Worm (Caenorhabditis elegans) whole organism, L3 larva: Measurements from ENCODE around the gene Y46G5A.36.

Source experiments
- R02D3.7 ChIP-seq: fragments of 150-350 bp; optimal IDR thresholded peaks from 2 replicates; lab custom pipeline; 2014; ENCODE audit warnings: missing biosample characterization, missing genetic modification characterization
- ZK546.5 ChIP-seq: sonication (generic microtip); optimal IDR thresholded peaks from 2 replicates; lab custom pipeline; 2017; ENCODE audit warnings: missing biosample characterization, missing genetic modification characterization
- aly-2 ChIP-seq: fragments of 150-350 bp; optimal IDR thresholded peaks from 2 replicates; lab custom pipeline; 2014; ENCODE audit warnings: missing biosample characterization, missing genetic modification characterization
- ama-1 ChIP-seq: fragments of 150-350 bp; optimal IDR thresholded peaks from 2 replicates; lab custom pipeline; 2018
- ceh-16 ChIP-seq: sonication (generic microtip); optimal IDR thresholded peaks from 2 replicates; lab custom pipeline; 2017; ENCODE audit warnings: missing biosample characterization, missing genetic modification characterization
- ceh-28 ChIP-seq: fragments of 150-350 bp; optimal IDR thresholded peaks from 2 replicates; lab custom pipeline; 2014; ENCODE audit warnings: missing biosample characterization, missing genetic modification reagents, missing genetic modification characterization
- ceh-82 ChIP-seq: fragments of 150-350 bp; optimal IDR thresholded peaks from 2 replicates; lab custom pipeline; 2014; ENCODE audit warnings: missing biosample characterization, missing genetic modification characterization
- ceh-9 ChIP-seq: sonication (generic microtip); optimal IDR thresholded peaks from 2 replicates; lab custom pipeline; 2018; ENCODE audit warnings: missing biosample characterization, missing genetic modification characterization
- egl-27 ChIP-seq: sonication (generic microtip); optimal IDR thresholded peaks from 4 replicates; lab custom pipeline; 2017; ENCODE audit warnings: missing biosample characterization, missing genetic modification reagents, missing genetic modification characterization
- egl-5 ChIP-seq: fragments of 150-350 bp; optimal IDR thresholded peaks from 2 replicates; lab custom pipeline; 2017; ENCODE audit warnings: missing biosample characterization, missing genetic modification reagents, missing genetic modification characterization, inconsistent platforms
- elt-1 ChIP-seq: fragments of 150-350 bp; optimal IDR thresholded peaks from 2 replicates; lab custom pipeline; 2014; ENCODE audit warnings: missing biosample characterization, missing genetic modification characterization
- elt-2 ChIP-seq: sonication (generic microtip); optimal IDR thresholded peaks from 2 replicates; lab custom pipeline; 2016; ENCODE audit warnings: missing genetic modification reagents, mild to moderate bottlenecking, missing genetic modification characterization, missing compliant biosample characterization
- eor-1 ChIP-seq, 2 experiments: fragments of 150-350 bp; optimal IDR thresholded peaks; 2 replicates each; lab custom pipeline; 2014 to 2018; ENCODE audit warnings: missing biosample characterization in 2 of 2, missing genetic modification characterization in 2 of 2
- fkh-10 ChIP-seq: sonication (generic microtip); optimal IDR thresholded peaks from 2 replicates; lab custom pipeline; 2017; ENCODE audit warnings: missing biosample characterization, missing genetic modification reagents, missing genetic modification characterization
- hmg-11 ChIP-seq: sonication (generic microtip); optimal IDR thresholded peaks from 2 replicates; lab custom pipeline; 2016; ENCODE audit warnings: missing genetic modification characterization, missing compliant biosample characterization
- lin-15B ChIP-seq: fragments of 150-350 bp; optimal IDR thresholded peaks from 2 replicates; lab custom pipeline; 2014; ENCODE audit warnings: missing biosample characterization, missing genetic modification characterization
- lin-39 ChIP-seq: fragments of 150-350 bp; optimal IDR thresholded peaks from 2 replicates; lab custom pipeline; 2018; ENCODE audit warnings: missing biosample characterization, missing genetic modification reagents, missing genetic modification characterization
- lsy-12 ChIP-seq: sonication (generic microtip); optimal IDR thresholded peaks from 2 replicates; lab custom pipeline; 2016; ENCODE audit warnings: mild to moderate bottlenecking, missing genetic modification characterization, missing compliant biosample characterization
- mdl-1 ChIP-seq: fragments of 150-350 bp; optimal IDR thresholded peaks from 2 replicates; lab custom pipeline; 2014; ENCODE audit warnings: missing biosample characterization, missing genetic modification characterization
- mml-1 ChIP-seq: fragments of 150-350 bp; sonication (generic microtip); optimal IDR thresholded peaks from 3 replicates; lab custom pipeline; 2014; ENCODE audit warnings: missing biosample characterization, missing genetic modification characterization
- nfya-1 ChIP-seq: sonication (generic microtip); optimal IDR thresholded peaks from 2 replicates; lab custom pipeline; 2017; ENCODE audit warnings: missing genetic modification characterization, mild to moderate bottlenecking, missing compliant biosample characterization, antibody characterized with exemption, moderate library complexity; ENCODE audit not compliant: insufficient read depth
- nhr-23 ChIP-seq: fragments of 150-350 bp; optimal IDR thresholded peaks from 2 replicates; lab custom pipeline; 2014; ENCODE audit warnings: missing biosample characterization, missing genetic modification reagents, missing genetic modification characterization
- nhr-237 ChIP-seq: fragments of 150-350 bp; optimal IDR thresholded peaks from 2 replicates; lab custom pipeline; 2014; ENCODE audit warnings: missing biosample characterization, missing genetic modification characterization
- nhr-25 ChIP-seq: sonication (generic microtip); optimal IDR thresholded peaks from 2 replicates; lab custom pipeline; 2017; ENCODE audit warnings: missing biosample characterization, missing genetic modification characterization
- nhr-28 ChIP-seq: fragments of 150-350 bp; optimal IDR thresholded peaks from 2 replicates; lab custom pipeline; 2014; ENCODE audit warnings: missing biosample characterization, missing genetic modification characterization
- nhr-43 ChIP-seq: sonication (generic microtip); optimal IDR thresholded peaks from 2 replicates; lab custom pipeline; 2016; ENCODE audit warnings: mild to moderate bottlenecking, missing genetic modification characterization, missing compliant biosample characterization; ENCODE audit not compliant: poor library complexity, severe bottlenecking
- nhr-67 ChIP-seq: fragments of 150-350 bp; optimal IDR thresholded peaks from 2 replicates; lab custom pipeline; 2014; ENCODE audit warnings: missing biosample characterization, missing genetic modification characterization
- nhr-76 ChIP-seq: fragments of 150-350 bp; sonication (generic microtip); optimal IDR thresholded peaks from 5 replicates; lab custom pipeline; 2014; ENCODE audit warnings: missing biosample characterization, missing genetic modification characterization
- nhr-77 ChIP-seq: fragments of 150-350 bp; optimal IDR thresholded peaks from 2 replicates; lab custom pipeline; 2014; ENCODE audit warnings: missing biosample characterization, missing genetic modification characterization
- pha-4 ChIP-seq: fragments of 150-350 bp; optimal IDR thresholded peaks from 2 replicates; lab custom pipeline; 2014; ENCODE audit warnings: missing biosample characterization, missing genetic modification reagents, missing genetic modification characterization
- pqm-1 ChIP-seq: fragments of 150-350 bp; optimal IDR thresholded peaks from 2 replicates; lab custom pipeline; 2017; ENCODE audit warnings: missing biosample characterization, missing genetic modification characterization, inconsistent platforms
- sea-2 ChIP-seq: fragments of 150-350 bp; sonication (generic microtip); optimal IDR thresholded peaks from 4 replicates; lab custom pipeline; 2014; ENCODE audit warnings: missing biosample characterization, missing genetic modification reagents, missing genetic modification characterization
- skn-1 ChIP-seq: fragments of 150-350 bp; optimal IDR thresholded peaks from 2 replicates; lab custom pipeline; 2014; ENCODE audit warnings: missing biosample characterization, missing genetic modification characterization
- snpc-4 ChIP-seq: fragments of 150-350 bp; optimal IDR thresholded peaks from 2 replicates; lab custom pipeline; 2014; ENCODE audit warnings: missing biosample characterization, missing genetic modification characterization
- unc-39 ChIP-seq: sonication (generic microtip); optimal IDR thresholded peaks from 4 replicates; lab custom pipeline; 2017; ENCODE audit warnings: missing biosample characterization, missing genetic modification characterization
- zag-1 ChIP-seq: fragments of 150-350 bp; optimal IDR thresholded peaks from 2 replicates; lab custom pipeline; 2014; ENCODE audit warnings: missing biosample characterization, missing genetic modification characterization
- ztf-11 ChIP-seq: fragments of 150-350 bp; optimal IDR thresholded peaks from 2 replicates; lab custom pipeline; 2014; ENCODE audit warnings: missing biosample characterization, missing genetic modification characterization
- ztf-4 ChIP-seq: fragments of 150-350 bp; optimal IDR thresholded peaks from 2 replicates; lab custom pipeline; 2014; ENCODE audit warnings: missing biosample characterization, missing genetic modification characterization

Gene Y46G5A.36

DNA sequence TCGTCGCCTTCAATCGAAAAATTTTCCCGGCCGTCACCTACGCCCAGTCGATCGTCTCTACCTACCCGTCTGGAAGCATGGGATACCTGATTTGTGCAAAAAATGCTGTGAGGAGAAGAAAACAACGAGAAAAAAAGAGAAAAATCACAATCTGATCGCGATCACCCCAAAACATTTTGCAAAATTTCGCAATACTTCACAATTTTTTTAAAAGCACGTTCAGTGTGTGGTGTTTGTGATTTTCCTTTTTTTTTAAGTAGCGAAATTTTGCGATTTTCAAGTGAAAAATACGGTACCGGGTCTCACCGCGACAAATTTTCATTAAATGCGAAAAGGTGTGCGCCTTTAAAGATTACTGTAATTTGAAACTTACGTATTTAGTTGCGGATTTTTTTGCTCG is 13.8 kb upstream of the Y46G5A.36 start:
- no peak for TF ChIP-seq R02D3.7 (tag; lab: Kevin White, UChicago)
- no peak for TF ChIP-seq ceh-9 (tag; lab: Kevin White, UChicago)
- no peak for TF ChIP-seq egl-5 (tag; lab: Kevin White, UChicago)
- TF ChIP-seq ceh-28 = no peak
- TF ChIP-seq ztf-4 (tag; lab: Kevin White, UChicago) = no peak
- no peak for TF ChIP-seq eor-1 (tag; optimal IDR thresholded peaks at IDR 0.05; lab: Kevin White, UChicago)
- no peak for TF ChIP-seq lin-15B
- TF ChIP-seq pha-4 (tag; lab: Kevin White, UChicago) = no peak
- TF ChIP-seq elt-1 = no peak
- no peak for TF ChIP-seq elt-2 (tag; lab: Kevin White, UChicago)
- TF ChIP-seq zag-1 (tag; lab: Kevin White, UChicago) = no peak
- no peak for TF ChIP-seq mml-1
- no peak for TF ChIP-seq nfya-1 (tag; lab: Kevin White, UChicago)
- no peak for TF ChIP-seq ztf-11 (tag; lab: Kevin White, UChicago)
- TF ChIP-seq snpc-4 = no peak
- TF ChIP-seq ceh-16 = no peak
- no peak for TF ChIP-seq sea-2 (GFP tag; lab: Kevin White, UChicago)
- no peak for TF ChIP-seq ZK546.5 (tag; lab: Kevin White, UChicago)
- no peak for TF ChIP-seq lin-39 (tag; lab: Kevin White, UChicago)
- no peak for TF ChIP-seq unc-39

DNA sequence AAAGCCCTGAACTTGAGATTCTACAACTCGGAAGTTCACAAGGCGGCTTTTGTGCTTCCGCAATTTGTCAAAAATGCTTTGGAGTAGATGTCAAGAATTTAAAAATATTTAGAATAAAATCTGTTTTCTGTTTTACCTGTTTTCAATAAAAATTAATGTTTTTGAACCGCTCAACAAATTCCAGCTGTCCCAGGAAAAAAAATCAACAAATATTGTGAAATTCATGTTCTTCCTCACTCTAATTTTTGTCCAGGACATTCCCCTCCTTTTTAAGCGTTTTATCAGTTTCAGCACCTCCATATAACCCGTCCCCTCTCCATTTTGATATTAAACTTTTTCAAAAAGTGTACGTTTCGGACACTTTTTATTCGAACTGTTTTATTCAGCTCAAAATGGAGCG is 12.8 kb upstream of the Y46G5A.36 start, which contains the start of gene Y46G5A.20:
Y46G5A.20 (plus strand) TSS at position 301 of the 400 bp plus-strand sequence.
- no peak for TF ChIP-seq nhr-28
- no peak for TF ChIP-seq nhr-43 (tag; lab: Kevin White, UChicago)
- no peak for TF ChIP-seq egl-5 (tag; lab: Kevin White, UChicago)
- no peak for TF ChIP-seq skn-1 (tag; lab: Kevin White, UChicago)
- peak; percentile 5 for TF ChIP-seq pqm-1 (tag; lab: Kevin White, UChicago)
- no peak for TF ChIP-seq mml-1
- no peak for TF ChIP-seq eor-1 (tag; optimal IDR thresholded peaks at IDR 0.05; lab: Kevin White, UChicago)
- peak; percentile 14 for TF ChIP-seq pha-4 (tag; lab: Kevin White, UChicago)
- no peak for TF ChIP-seq nhr-67 (tag; lab: Kevin White, UChicago)
- TF ChIP-seq hmg-11 (tag; lab: Kevin White, UChicago) = no peak
- no peak for TF ChIP-seq lsy-12 (tag; lab: Kevin White, UChicago)
- TF ChIP-seq fkh-10 (GFP tag; lab: Kevin White, UChicago) = no peak
- TF ChIP-seq ZK546.5 (tag; lab: Kevin White, UChicago) = no peak
- no peak for TF ChIP-seq nhr-77 (tag; lab: Kevin White, UChicago)
- TF ChIP-seq nhr-76 (tag; lab: Kevin White, UChicago) = no peak
- TF ChIP-seq ztf-4 (tag; lab: Kevin White, UChicago) = no peak
- TF ChIP-seq nhr-237 = no peak
- no peak for TF ChIP-seq zag-1 (tag; lab: Kevin White, UChicago)
- no peak for TF ChIP-seq ceh-82
- peak; percentile 9 for TF ChIP-seq elt-2 (tag; lab: Kevin White, UChicago)
- TF ChIP-seq nhr-23 (tag; lab: Kevin White, UChicago) = no peak
- TF ChIP-seq lin-39 (tag; lab: Kevin White, UChicago) = no peak

DNA sequence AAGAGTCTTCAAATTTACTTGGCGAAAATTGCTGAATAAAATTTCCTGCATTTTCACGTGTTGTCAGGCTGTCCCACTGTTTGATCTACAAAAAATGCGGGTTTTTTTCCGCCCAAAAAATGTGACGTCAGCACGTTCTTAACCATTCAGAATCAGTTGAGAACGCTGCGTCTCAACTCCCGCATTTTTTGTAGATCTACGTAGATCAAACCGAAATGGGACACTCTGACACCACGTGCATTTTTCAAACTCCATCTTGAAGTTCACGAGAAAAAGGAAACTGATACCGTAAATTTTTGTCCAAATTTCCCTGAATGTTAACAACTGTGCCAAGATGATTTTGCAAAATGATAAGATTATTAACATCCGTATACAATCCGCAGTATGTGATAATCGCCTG is 10.2 kb upstream of the Y46G5A.36 start:
- TF ChIP-seq unc-39 = no peak
- no peak for TF ChIP-seq pha-4 (tag; lab: Kevin White, UChicago)
- no peak for TF ChIP-seq mdl-1 (tag; lab: Kevin White, UChicago)
- TF ChIP-seq skn-1 (tag; lab: Kevin White, UChicago) = no peak
- TF ChIP-seq pqm-1 (tag; lab: Kevin White, UChicago) = no peak
- TF ChIP-seq lin-15B = no peak
- no peak for TF ChIP-seq nhr-76 (tag; lab: Kevin White, UChicago)
- no peak for TF ChIP-seq egl-27 (tag; lab: Kevin White, UChicago)
- no peak for TF ChIP-seq nhr-25 (tag; lab: Kevin White, UChicago)
- TF ChIP-seq elt-2 (tag; lab: Kevin White, UChicago) = no peak
- no peak for TF ChIP-seq ceh-9 (tag; lab: Kevin White, UChicago)
- TF ChIP-seq ama-1 (lab: Kevin White, UChicago) = no peak
- no peak for TF ChIP-seq aly-2 (tag; lab: Kevin White, UChicago)
